Worm (Caenorhabditis elegans): ENCODE data around the gene F32D8.3.

F32D8.3 gene

DNA sequence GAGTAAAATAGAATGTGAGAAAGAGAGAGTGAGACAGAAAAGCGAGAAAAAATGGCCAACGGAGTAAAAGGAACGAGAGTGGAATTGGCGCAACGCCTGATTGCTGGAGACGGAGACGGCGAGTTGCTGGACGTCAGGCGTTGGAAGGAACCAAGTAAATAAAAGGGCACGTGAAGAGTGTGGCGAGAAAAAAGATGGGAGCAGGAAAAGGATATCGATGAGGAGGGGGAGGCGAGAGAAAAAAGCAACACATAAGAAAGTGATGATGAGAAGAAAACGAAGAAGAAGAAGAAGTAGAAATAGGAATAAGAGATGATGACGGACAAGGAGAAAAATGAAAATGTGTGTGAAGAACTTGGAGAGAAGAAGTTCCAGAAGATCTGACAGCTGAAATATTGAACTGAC, 15.2 kb upstream of the F32D8.3 start (continued):
- TF ChIP-seq set-16 (GFP tag; IDR thresholded peaks at IDR 0.05) (peak; percentile 60; the same call in 1 of the 2 replicates), ztf-7 (tag; optimal IDR thresholded peaks at IDR 0.05) (no peak), nhr-28 (tag; optimal IDR thresholded peaks at IDR 0.05) (peak; percentile 90), spr-3 (GFP tag; optimal IDR thresholded peaks at IDR 0.05) (no peak), rbr-2 (tag; optimal IDR thresholded peaks at IDR 0.05) (peak; percentile 75), attf-4 (tag; optimal IDR thresholded peaks at IDR 0.05) (no peak), Y5F2A.4 (GFP tag; optimal IDR thresholded peaks at IDR 0.05) (no peak), nhr-48 (tag; optimal IDR thresholded peaks at IDR 0.05) (peak; percentile 28), ceh-62 (tag; optimal IDR thresholded peaks at IDR 0.05) (no peak), dmd-8 (GFP tag; IDR thresholded peaks at IDR 0.05) (no peak)

DNA sequence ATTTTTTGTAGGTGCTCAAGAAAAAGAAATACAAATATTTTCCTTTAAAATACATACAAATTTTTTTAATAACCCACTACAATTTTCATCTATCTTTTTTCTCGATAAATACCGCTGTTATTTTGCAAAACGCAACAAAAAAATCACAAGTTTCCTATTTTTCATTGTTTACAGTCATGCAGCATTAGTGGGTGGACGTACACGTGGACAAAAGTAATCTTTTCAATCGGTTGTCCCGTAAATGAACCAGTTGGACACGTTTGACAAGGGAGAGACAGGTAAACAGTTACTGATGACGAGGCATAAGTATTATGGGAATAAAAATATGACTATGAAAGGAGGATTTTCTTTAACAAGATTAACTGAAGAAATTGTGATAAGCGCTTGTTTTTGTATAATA, 13.4 kb upstream of the F32D8.3 start:
- TF ChIP-seq mdl-1 (tag; optimal IDR thresholded peaks at IDR 0.05) (peak in 1 of 2 experiments; percentile 18), nhr-10 (tag; optimal IDR thresholded peaks at IDR 0.05) (no peak), set-16 (GFP tag; IDR thresholded peaks at IDR 0.05) (no peak), unc-62 (GFP tag; optimal IDR thresholded peaks at IDR 0.05 in 1 of 2) (peak in 1 of 2 experiments; percentile 76), unc-62 (tag; optimal IDR thresholded peaks at IDR 0.05) (no peak), F26F4.8 (GFP tag; conservative IDR thresholded peaks at IDR 0.05) (no peak), nhr-41 (GFP tag; IDR thresholded peaks at IDR 0.05) (no peak), nhr-48 (tag; optimal IDR thresholded peaks at IDR 0.05) (no peak), daf-16 (GFP tag; optimal IDR thresholded peaks at IDR 0.05) (no peak), daf-16 (tag; optimal IDR thresholded peaks at IDR 0.05) (peak; percentile 0), hlh-30 (tag; optimal IDR thresholded peaks at IDR 0.05; ENCODE audit: insufficient read depth) (peak; percentile 39), rbr-2 (tag; optimal IDR thresholded peaks at IDR 0.05) (no peak)

DNA sequence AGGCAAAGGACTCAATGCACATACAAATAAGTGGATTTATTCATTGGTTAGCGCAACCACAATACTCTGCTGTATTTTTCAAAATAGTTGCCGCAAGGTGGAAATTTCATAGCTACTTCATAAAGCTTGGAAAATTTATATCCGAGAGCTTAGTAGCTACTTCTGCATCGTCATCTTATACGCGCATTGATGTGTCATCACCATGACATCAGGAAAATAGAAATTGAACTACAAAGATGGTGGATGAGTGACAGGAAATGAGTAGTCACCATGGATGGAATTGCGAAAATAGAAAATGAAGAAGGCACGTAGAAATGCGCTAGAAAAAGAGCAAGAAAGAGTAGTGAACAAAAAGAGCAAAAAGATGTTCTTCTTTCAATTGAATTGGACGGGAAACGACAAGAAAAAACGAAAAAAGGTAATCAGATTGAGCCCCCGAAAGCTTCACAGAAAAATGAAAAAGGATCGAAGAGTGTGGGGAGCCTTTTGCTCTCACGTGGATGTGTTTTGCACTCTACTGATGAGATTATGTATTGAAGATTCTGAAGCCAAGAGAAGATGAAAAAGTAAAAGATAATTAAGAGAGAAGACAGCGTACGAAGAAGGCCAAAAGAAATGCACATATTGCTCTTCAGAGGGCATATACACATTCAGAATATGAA, 11.6 kb upstream of the F32D8.3 start:
- TF ChIP-seq lin-1 (GFP tag; IDR thresholded peaks at IDR 0.05) (no peak), daf-19 (GFP tag; conservative IDR thresholded peaks at IDR 0.05) (no peak), ztf-11 (tag; optimal IDR thresholded peaks at IDR 0.05) (no peak), dmd-8 (GFP tag; IDR thresholded peaks at IDR 0.05) (no peak), aly-2 (tag; optimal IDR thresholded peaks at IDR 0.05) (no peak), T26A8.4 (GFP tag; IDR thresholded peaks at IDR 0.05) (no peak), fkh-10 (GFP tag; optimal IDR thresholded peaks at IDR 0.05) (peak; percentile 74), Y48G9A.11 (GFP tag; IDR thresholded peaks at IDR 0.05) (no peak), hlh-30 (tag; optimal IDR thresholded peaks at IDR 0.05; ENCODE audit: insufficient read depth) (no peak), ZK337.2 (GFP tag; IDR thresholded peaks at IDR 0.05) (no peak), nhr-76 (tag; optimal IDR thresholded peaks at IDR 0.05) (no peak), F26F4.8 (GFP tag; conservative IDR thresholded peaks at IDR 0.05) (no peak), skn-1 (tag; optimal IDR thresholded peaks at IDR 0.05) (no peak), egl-27 (tag; optimal IDR thresholded peaks at IDR 0.05) (no peak), jun-1 (tag; optimal IDR thresholded peaks at IDR 0.05) (no peak), D1046.2 (GFP tag; IDR thresholded peaks at IDR 0.05) (no peak), Y75B8A.6 (GFP tag; IDR thresholded peaks at IDR 0.05) (no peak), lin-15B (tag; optimal IDR thresholded peaks at IDR 0.05) (no peak), zfp-2 (tag; optimal IDR thresholded peaks at IDR 0.05) (no peak), ces-1 (GFP tag; optimal IDR thresholded peaks at IDR 0.05) (peak; percentile 92), hmg-1.1 (GFP tag; IDR thresholded peaks at IDR 0.05) (no peak), aha-1 (tag) (peak; percentile 79), mes-2 (tag; optimal IDR thresholded peaks at IDR 0.05; ENCODE audit: poor library complexity, severe bottlenecking) (no peak), zip-2 (tag; optimal IDR thresholded peaks at IDR 0.05) (no peak), madf-9 (GFP tag; conservative IDR thresholded peaks at IDR 0.05) (no peak), dve-1 (tag; optimal IDR thresholded peaks at IDR 0.05; ENCODE audit: insufficient read depth) (no peak), Y105C5A.15 (GFP tag; IDR thresholded peaks at IDR 0.05) (no peak), ceh-82 (tag; optimal IDR thresholded peaks at IDR 0.05) (no peak), unc-62 (GFP tag; optimal IDR thresholded peaks at IDR 0.05 in 1 of 2) (peak in 1 of 2 experiments; percentile 90), unc-62 (tag; optimal IDR thresholded peaks at IDR 0.05) (no peak), ceh-32 (tag; optimal IDR thresholded peaks at IDR 0.05; ENCODE audit: poor library complexity) (no peak), ceh-44 (GFP tag; IDR thresholded peaks at IDR 0.05) (no peak), mdt-29 (GFP tag; IDR thresholded peaks at IDR 0.05) (no peak), dmd-6 (GFP tag; IDR thresholded peaks at IDR 0.05) (no peak)
